Worm (Caenorhabditis elegans): Measurements from ENCODE around the gene maoc-1.
A peak's percentile ranks its signal among the peaks of the same experiment; 100 is the strongest.

Gene maoc-1

DNA sequence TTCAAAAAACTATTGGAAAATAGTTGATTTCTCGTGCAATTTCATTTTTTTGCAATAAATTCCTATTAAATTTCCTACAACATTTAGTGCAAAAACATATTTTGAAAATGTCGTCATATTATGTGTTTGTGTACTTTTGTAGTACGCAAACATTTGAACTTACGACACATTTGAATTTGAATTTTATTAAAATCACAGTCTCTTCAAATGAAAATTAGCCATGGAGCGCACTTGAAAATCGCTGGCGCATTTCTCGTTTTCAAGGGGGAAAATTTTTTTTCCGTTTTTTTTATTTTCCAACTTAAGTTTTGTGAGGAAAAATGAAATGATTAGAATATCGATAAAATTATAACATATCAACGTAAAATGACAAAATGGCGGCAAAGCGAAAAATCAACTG, 48.5 kb upstream of the maoc-1 start:
- TF ChIP-seq nhr-28 (tag; optimal IDR thresholded peaks at IDR 0.05) = no peak
- TF ChIP-seq daf-8 (GFP tag; IDR thresholded peaks at IDR 0.05) = no peak
- no peak for TF ChIP-seq sdz-12 (GFP tag; optimal IDR thresholded peaks at IDR 0.05)
- TF ChIP-seq ces-1 (GFP tag; optimal IDR thresholded peaks at IDR 0.05) = no peak
- TF ChIP-seq aha-1 (tag) = peak; percentile 72
- TF ChIP-seq nhr-237 (tag; optimal IDR thresholded peaks at IDR 0.05) = no peak
- TF ChIP-seq mdt-29 (GFP tag; IDR thresholded peaks at IDR 0.05) = no peak
- no peak for TF ChIP-seq R02D3.7 (tag; optimal IDR thresholded peaks at IDR 0.05)
- TF ChIP-seq hlh-30 (tag; optimal IDR thresholded peaks at IDR 0.05; ENCODE audit: insufficient read depth) = no peak
- no peak for TF ChIP-seq zag-1 (tag; optimal IDR thresholded peaks at IDR 0.05)
- peak; percentile 17 for TF ChIP-seq lin-13 (GFP tag; optimal IDR thresholded peaks at IDR 0.05)
- peak; percentile 32 for TF ChIP-seq mep-1 (tag; optimal IDR thresholded peaks at IDR 0.05)
- TF ChIP-seq pha-4 (GFP tag; IDR thresholded peaks at IDR 0.05) = no peak
- no peak for TF ChIP-seq pha-4 (tag; optimal IDR thresholded peaks at IDR 0.05)
- no peak for TF ChIP-seq mes-2 (tag; optimal IDR thresholded peaks at IDR 0.05; ENCODE audit: poor library complexity, severe bottlenecking)
- TF ChIP-seq daf-19 (GFP tag; conservative IDR thresholded peaks at IDR 0.05) = no peak
- no peak for TF ChIP-seq zip-11 (GFP tag; IDR thresholded peaks at IDR 0.05)
- no peak for TF ChIP-seq mdl-1 (tag; optimal IDR thresholded peaks at IDR 0.05)
- peak; percentile 32 for TF ChIP-seq unc-130 (GFP tag; optimal IDR thresholded peaks at IDR 0.05)
- peak; percentile 93 for TF ChIP-seq lin-38 (GFP tag; IDR thresholded peaks at IDR 0.05)
- no peak for TF ChIP-seq nhr-111 (GFP tag; optimal IDR thresholded peaks at IDR 0.05)
- peak; percentile 50 for TF ChIP-seq F49E8.2 (tag; optimal IDR thresholded peaks at IDR 0.05; ENCODE audit: borderline replicate concordance)
- peak; percentile 34 for TF ChIP-seq dve-1 (tag; optimal IDR thresholded peaks at IDR 0.05; ENCODE audit: insufficient read depth)
- TF ChIP-seq tag-97 (GFP tag; IDR thresholded peaks at IDR 0.05) = no peak
- peak; percentile 21 for TF ChIP-seq dpl-1 (GFP tag; optimal IDR thresholded peaks at IDR 0.05)
- TF ChIP-seq arid-1 (GFP tag; conservative IDR thresholded peaks at IDR 0.05) = no peak
- no peak for TF ChIP-seq egl-43 (GFP tag; IDR thresholded peaks at IDR 0.05)
- TF ChIP-seq ceh-44 (GFP tag; IDR thresholded peaks at IDR 0.05) = no peak
- peak in 1 of 2 experiments; percentile 79 for TF ChIP-seq lsy-2 (tag; optimal IDR thresholded peaks at IDR 0.05)
- no peak for TF ChIP-seq aly-2 (tag; optimal IDR thresholded peaks at IDR 0.05)
- no peak for TF ChIP-seq F10B5.3 (tag; optimal IDR thresholded peaks at IDR 0.05)
- TF ChIP-seq nhr-48 (tag; optimal IDR thresholded peaks at IDR 0.05) = no peak
- no peak for TF ChIP-seq gei-8 (GFP tag; optimal IDR thresholded peaks at IDR 0.05)
- no peak for TF ChIP-seq spr-1 (tag; optimal IDR thresholded peaks at IDR 0.05)
- TF ChIP-seq F37D6.2 (tag; optimal IDR thresholded peaks at IDR 0.05) = no peak
- no peak for TF ChIP-seq nhr-10 (tag; optimal IDR thresholded peaks at IDR 0.05)

DNA sequence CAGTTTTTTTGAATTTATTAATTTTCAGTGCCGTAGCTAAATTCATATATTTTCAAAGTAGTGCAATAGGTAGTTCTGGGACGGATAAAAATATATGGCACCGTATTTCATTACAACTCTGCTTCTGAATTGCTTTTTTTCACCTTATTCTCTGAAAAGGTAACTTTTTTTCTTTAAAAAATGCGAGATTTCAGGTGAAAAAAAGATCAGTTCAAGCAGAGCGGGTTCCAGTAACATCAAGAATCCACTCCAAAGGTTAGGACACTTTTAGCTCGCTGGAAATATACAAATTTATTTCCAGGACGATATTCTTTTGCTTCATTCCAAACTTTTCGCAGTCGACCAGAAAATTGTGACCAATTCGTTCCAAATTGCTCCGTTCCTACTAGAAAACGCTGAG, 48.0 kb upstream of the maoc-1 start, which contains the start of gene T07F8.1:
Gene T07F8.1 (plus strand): TSS at position 301 of the 400 bp plus-strand sequence.
- TF ChIP-seq lsy-2 (tag; optimal IDR thresholded peaks at IDR 0.05) (no peak), egl-43 (GFP tag; IDR thresholded peaks at IDR 0.05) (no peak), fos-1 (tag; optimal IDR thresholded peaks at IDR 0.05) (no peak)

DNA sequence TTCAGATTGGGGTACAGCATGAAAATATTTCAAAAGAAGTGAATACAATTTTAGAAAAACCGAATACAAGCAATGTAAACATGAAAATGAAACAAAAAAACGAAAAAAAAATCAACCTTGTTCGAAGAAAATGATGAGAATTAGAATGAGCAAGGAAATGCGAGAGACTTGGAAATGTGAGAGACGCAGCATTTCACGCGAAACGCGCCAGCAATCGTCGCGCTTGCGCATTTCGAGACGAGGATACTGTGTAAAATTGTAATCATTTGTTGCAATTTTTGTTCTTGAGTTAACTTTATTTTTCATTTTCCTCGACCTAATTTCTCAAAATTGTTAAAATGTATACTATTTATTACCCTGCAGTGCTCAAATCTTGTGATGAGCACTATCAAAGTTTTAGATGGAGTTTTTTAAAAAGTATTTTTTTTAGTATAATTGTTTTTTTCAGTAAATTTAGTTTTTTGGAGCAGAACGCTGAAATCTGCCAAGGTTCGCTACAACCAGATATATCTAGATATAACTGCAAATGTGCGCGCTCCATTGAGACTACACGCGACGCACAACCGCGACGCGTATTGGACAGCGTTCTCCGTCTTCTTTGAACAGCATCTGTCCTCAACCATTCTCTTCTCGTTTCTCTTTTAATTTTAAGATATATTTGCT, 44.0 kb upstream of the maoc-1 start, which contains the start of gene fust-1:
Gene fust-1 (plus strand): TSS at position 613 of the 663 bp plus-strand sequence.
- TF ChIP-seq cey-2 (tag; optimal IDR thresholded peaks at IDR 0.05; ENCODE audit: borderline replicate concordance, insufficient read depth) (peak; percentile 76), mes-2 (tag; optimal IDR thresholded peaks at IDR 0.05; ENCODE audit: poor library complexity, severe bottlenecking) (peak; percentile 96), zfp-2 (tag; optimal IDR thresholded peaks at IDR 0.05) (peak; percentile 65), nhr-25 (tag; optimal IDR thresholded peaks at IDR 0.05; ENCODE audit: borderline replicate concordance, insufficient read depth) (peak; percentile 93), hlh-11 (tag; optimal IDR thresholded peaks at IDR 0.05) (peak; percentile 95), mdt-29 (GFP tag; IDR thresholded peaks at IDR 0.05) (peak; percentile 91), attf-4 (tag; optimal IDR thresholded peaks at IDR 0.05) (no peak), ZK546.5 (tag; optimal IDR thresholded peaks at IDR 0.05) (peak in 1 of 2 experiments; percentile 64), nhr-237 (tag; optimal IDR thresholded peaks at IDR 0.05) (no peak), tag-97 (GFP tag; IDR thresholded peaks at IDR 0.05) (no peak), aly-2 (tag; optimal IDR thresholded peaks at IDR 0.05) (no peak), F26F4.8 (GFP tag; conservative IDR thresholded peaks at IDR 0.05) (no peak), nhr-48 (tag; optimal IDR thresholded peaks at IDR 0.05) (peak; percentile 90), lir-3 (tag; optimal IDR thresholded peaks at IDR 0.05) (peak; percentile 38), ceh-44 (GFP tag; IDR thresholded peaks at IDR 0.05) (0 out of 2 replicates have a peak, but pooled peaks have one; percentile 40), duxl-1 (tag; optimal IDR thresholded peaks at IDR 0.05; ENCODE audit: poor library complexity) (peak; percentile 92), hif-1 (tag; optimal IDR thresholded peaks at IDR 0.05) (peak; percentile 36 to 71)

All from whole organism, L4 larva.